ENCODE assay signal across 2 worm cellular contexts in the genomic region with DNA sequence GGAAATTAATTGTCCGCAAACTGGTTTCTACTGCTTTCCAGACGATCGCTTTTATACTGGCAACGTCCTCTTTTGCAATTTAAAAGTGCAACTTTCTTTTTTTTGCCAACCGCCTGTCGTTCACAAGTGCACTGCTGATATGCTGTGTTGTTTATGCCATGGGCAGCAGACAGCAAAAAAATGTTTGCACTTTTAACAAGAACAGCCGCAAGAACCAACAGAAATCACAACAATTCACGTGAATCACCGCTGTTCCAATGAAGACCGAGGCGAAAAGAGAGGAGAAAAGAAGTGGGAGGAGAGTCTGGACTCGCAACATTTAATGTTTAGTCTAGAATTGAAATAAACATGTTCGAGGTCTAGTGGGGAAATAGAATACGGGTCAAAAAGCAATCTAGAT.
TF ChIP-seq lines count a peak whose summit lies in the region.

A gene (minus strand): TSS at position 262 of the 400 bp plus-strand sequence.

TF ChIP-seq in whole organism, L3 larva, 47 proteins besides CTCF, POLR2A, EP300 and RAD21 (continued from another document):
- TF ChIP-seq fos-1 (tag; optimal IDR thresholded peaks at IDR 0.05; lab: Kevin White, UChicago) (no peak), jun-1 (tag; optimal IDR thresholded peaks at IDR 0.05; lab: Kevin White, UChicago) (no peak), nhr-77 (tag; optimal IDR thresholded peaks at IDR 0.05; lab: Kevin White, UChicago) (no peak)
TF ChIP-seq in whole organism, L3 larva: peak in this region for 7.

TF ChIP-seq in whole organism, L4 larva, 104 proteins besides CTCF, POLR2A, EP300 and RAD21 (continued from another document):
- TF ChIP-seq mxl-3 (GFP tag; optimal IDR thresholded peaks at IDR 0.05; lab: Kevin White, UChicago): peak; percentile 70
